Worm (Caenorhabditis elegans): ENCODE results near the gene pals-33.
A peak's percentile ranks its signal among the peaks of the same experiment; 100 is the strongest.

Gene pals-33

DNA sequence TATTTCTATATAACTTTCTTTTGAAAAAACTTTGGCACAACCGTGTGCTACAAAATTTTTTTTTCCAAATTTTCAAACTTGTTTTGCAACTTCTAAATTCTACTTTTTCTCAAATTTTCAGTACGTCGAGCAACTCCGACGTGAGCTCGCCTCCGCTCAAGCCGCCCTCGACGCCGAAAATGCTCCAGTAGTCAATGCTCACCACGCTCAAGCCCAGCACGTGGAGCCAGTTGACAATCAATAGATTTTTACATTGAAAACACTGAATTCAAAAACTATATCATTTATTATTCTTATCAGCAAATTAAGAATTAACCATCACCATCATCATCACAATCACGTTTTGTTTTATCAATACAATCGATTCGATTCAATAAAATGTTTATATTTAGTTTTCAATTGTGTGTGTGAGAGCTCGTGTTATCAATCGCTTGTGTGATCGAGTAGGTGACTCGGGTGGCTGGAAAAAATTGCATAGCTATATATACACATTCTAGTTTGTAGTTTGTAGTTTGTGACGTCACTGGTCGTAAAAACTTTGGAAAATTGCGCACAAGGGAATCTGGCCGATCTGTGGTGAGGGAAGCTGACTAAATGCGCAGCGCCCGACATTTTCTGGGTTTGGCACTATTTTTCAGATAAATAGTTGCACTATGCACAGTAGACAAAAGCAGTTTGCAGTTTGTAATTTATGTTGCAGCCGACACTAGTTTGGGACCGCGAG lies 38.7 kb upstream of the pals-33 start (continued):
- no peak for TF ChIP-seq lin-54 (GFP tag; optimal IDR thresholded peaks at IDR 0.05)
- TF ChIP-seq ztf-6 (GFP tag; IDR thresholded peaks at IDR 0.05) = no peak
- no peak for TF ChIP-seq T07F8.4 (tag; optimal IDR thresholded peaks at IDR 0.05)
- TF ChIP-seq ceh-27 (GFP tag; optimal IDR thresholded peaks at IDR 0.05) = no peak
- no peak for TF ChIP-seq B0261.1 (tag; optimal IDR thresholded peaks at IDR 0.05)
- no peak for TF ChIP-seq C17E4.6 (GFP tag; IDR thresholded peaks at IDR 0.05)
- no peak for TF ChIP-seq ccch-3 (GFP tag; optimal IDR thresholded peaks at IDR 0.05)
- no peak for TF ChIP-seq F10E7.11 (tag; optimal IDR thresholded peaks at IDR 0.05)
- TF ChIP-seq lsl-1 (GFP tag; optimal IDR thresholded peaks at IDR 0.05) = no peak
- TF ChIP-seq snpc-3.4 (tag; optimal IDR thresholded peaks at IDR 0.05) = no peak
- no peak for TF ChIP-seq ceh-91 (GFP tag; IDR thresholded peaks at IDR 0.05)
- TF ChIP-seq dpl-1 (GFP tag; optimal IDR thresholded peaks at IDR 0.05) = no peak
- no peak for TF ChIP-seq hmg-1.2 (GFP tag; IDR thresholded peaks at IDR 0.05)
- no peak for TF ChIP-seq sptf-2 (GFP tag; optimal IDR thresholded peaks at IDR 0.05)
- TF ChIP-seq atf-7 (tag; optimal IDR thresholded peaks at IDR 0.05) = peak; percentile 91
- no peak for TF ChIP-seq ztf-28 (GFP tag; IDR thresholded peaks at IDR 0.05)
- no peak for TF ChIP-seq attf-3 (GFP tag; conservative IDR thresholded peaks at IDR 0.05)
- TF ChIP-seq B0019.2 (GFP tag; conservative IDR thresholded peaks at IDR 0.05) = no peak
- TF ChIP-seq F39B2.1 (GFP tag; IDR thresholded peaks at IDR 0.05) = 0 out of 2 replicates have a peak, but pooled peaks have one; percentile 62
- TF ChIP-seq nfyb-1 (GFP tag; IDR thresholded peaks at IDR 0.05) = peak; percentile 84
- no peak for TF ChIP-seq ztf-26 (tag; optimal IDR thresholded peaks at IDR 0.05)
- TF ChIP-seq him-1 (tag; optimal IDR thresholded peaks at IDR 0.05) = no peak
- peak; percentile 75 for TF ChIP-seq repo-1 (tag; optimal IDR thresholded peaks at IDR 0.05)
- TF ChIP-seq F52B5.7 (tag; optimal IDR thresholded peaks at IDR 0.05) = no peak
- TF ChIP-seq madf-6 (GFP tag; IDR thresholded peaks at IDR 0.05) = no peak; the same call in 1 of the 2 replicates
- TF ChIP-seq ama-1 (optimal IDR thresholded peaks at IDR 0.05) = no peak
- no peak for TF ChIP-seq ama-1 (GFP tag; optimal IDR thresholded peaks at IDR 0.05)
- no peak for TF ChIP-seq bed-1 (GFP tag; IDR thresholded peaks at IDR 0.05)
- no peak for TF ChIP-seq F49E8.2 (tag; optimal IDR thresholded peaks at IDR 0.05; ENCODE audit: insufficient read depth)
- TF ChIP-seq bed-2 (GFP tag; IDR thresholded peaks at IDR 0.05) = no peak
- TF ChIP-seq unc-62 (GFP tag; optimal IDR thresholded peaks at IDR 0.05) = no peak
- TF ChIP-seq pbrm-1 (GFP tag; IDR thresholded peaks at IDR 0.05) = no peak
- peak; percentile 41 for TF ChIP-seq tbp1 (GFP tag; optimal IDR thresholded peaks at IDR 0.05)
- no peak for TF ChIP-seq hrde-1 (tag; optimal IDR thresholded peaks at IDR 0.05; ENCODE audit: borderline replicate concordance)
- no peak for TF ChIP-seq ets-4 (GFP tag; optimal IDR thresholded peaks at IDR 0.05)
- TF ChIP-seq egrh-3 (GFP tag; IDR thresholded peaks at IDR 0.05) = no peak
- TF ChIP-seq pha-4 (tag; optimal IDR thresholded peaks at IDR 0.05) = no peak
- TF ChIP-seq aptf-2 (GFP tag; conservative IDR thresholded peaks at IDR 0.05) = no peak
- TF ChIP-seq B0035.1 (tag; optimal IDR thresholded peaks at IDR 0.05) = no peak
- no peak for TF ChIP-seq Y79H2A.3 (GFP tag; conservative IDR thresholded peaks at IDR 0.05)
- no peak for TF ChIP-seq let-526 (GFP tag; IDR thresholded peaks at IDR 0.05)
- TF ChIP-seq Y67H2A.10 (GFP tag; conservative IDR thresholded peaks at IDR 0.05) = no peak
- TF ChIP-seq dpff-1 (tag; optimal IDR thresholded peaks at IDR 0.05) = no peak
- TF ChIP-seq let-607 (tag; optimal IDR thresholded peaks at IDR 0.05) = peak in 1 of 2 experiments; percentile 36
- peak; percentile 3 for TF ChIP-seq athp-1 (tag; optimal IDR thresholded peaks at IDR 0.05)
- peak; percentile 62 for TF ChIP-seq tlf-1 (GFP tag; optimal IDR thresholded peaks at IDR 0.05)
- TF ChIP-seq F37B4.10 (GFP tag; IDR thresholded peaks at IDR 0.05) = no peak
- TF ChIP-seq F22D6.2 (tag; optimal IDR thresholded peaks at IDR 0.05) = no peak
- no peak for TF ChIP-seq attf-6 (GFP tag; IDR thresholded peaks at IDR 0.05)
